Fruit fly (Drosophila melanogaster): ENCODE data around the gene CG45064.
A peak's percentile ranks its signal among the peaks of the same experiment; 100 is the strongest.

Gene CG45064

DNA sequence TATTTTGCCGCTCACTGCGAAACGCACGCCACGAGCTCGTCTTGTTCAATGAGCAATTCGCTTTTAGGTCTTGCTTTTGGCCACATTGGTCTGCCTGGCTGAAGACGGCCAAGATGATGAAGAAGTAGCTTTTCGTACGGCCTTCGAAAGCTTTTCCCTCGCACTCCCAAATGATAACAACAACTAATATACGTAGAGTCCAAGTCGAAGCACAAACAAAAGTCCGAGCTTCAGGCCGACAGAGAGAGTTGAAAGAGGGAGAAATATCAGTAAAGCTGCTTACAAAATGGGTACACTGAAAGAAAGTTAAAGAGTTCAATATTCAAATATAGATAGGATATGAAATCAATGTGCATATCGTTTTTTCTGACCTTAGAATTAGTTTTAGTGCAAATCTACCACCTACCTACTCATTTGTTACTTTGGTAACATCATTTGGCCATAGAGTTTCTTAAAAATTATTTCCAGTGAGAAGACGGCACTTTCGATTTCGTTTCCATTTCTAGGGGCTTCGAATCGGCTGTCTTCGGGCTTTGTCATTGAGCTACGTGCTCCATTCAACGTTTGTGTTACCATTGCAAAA lies at the start of gene CG45064, which contains the start of gene CG45065 (continued):
- no peak for TF ChIP-seq gfzf (GFP tag; optimal IDR thresholded peaks at IDR 0.05)
- peak; percentile 78 for TF ChIP-seq CG16863 (GFP tag; optimal IDR thresholded peaks at IDR 0.05)
- TF ChIP-seq CG7745 (tag; optimal IDR thresholded peaks at IDR 0.05): no peak
- no peak for TF ChIP-seq pfk (GFP tag; optimal IDR thresholded peaks at IDR 0.05)
- TF ChIP-seq D19B (GFP tag; optimal IDR thresholded peaks at IDR 0.05): peak; percentile 11
- peak; percentile 50 for TF ChIP-seq Vsx1 (GFP tag; optimal IDR thresholded peaks at IDR 0.05)
- no peak for TF ChIP-seq vnd (GFP tag; IDR thresholded peaks at IDR 0.05; ENCODE audit: partially characterized antibody)
- TF ChIP-seq CG2120 (GFP tag; optimal IDR thresholded peaks at IDR 0.05): peak; percentile 79
- peak; percentile 32 for TF ChIP-seq CG18011 (GFP tag; optimal IDR thresholded peaks at IDR 0.05)
- peak; percentile 56 for TF ChIP-seq CG32532 (GFP tag; IDR thresholded peaks at IDR 0.05)
- TF ChIP-seq org-1 (GFP tag; optimal IDR thresholded peaks at IDR 0.05): peak; percentile 82
- peak; percentile 81 for TF ChIP-seq CG5245 (GFP tag; optimal IDR thresholded peaks at IDR 0.05)
- TF ChIP-seq CG15514 (GFP tag; optimal IDR thresholded peaks at IDR 0.05): peak; percentile 35
- no peak for TF ChIP-seq zen2 (GFP tag; IDR thresholded peaks at IDR 0.05; ENCODE audit: partially characterized antibody)
- peak; percentile 85 for TF ChIP-seq lab (GFP tag; optimal IDR thresholded peaks at IDR 0.05)
- peak; percentile 76 for TF ChIP-seq zfh2 (GFP tag; optimal IDR thresholded peaks at IDR 0.05)
- TF ChIP-seq esg (GFP tag; conservative IDR thresholded peaks at IDR 0.05): peak; percentile 84
- no peak for TF ChIP-seq luna (GFP tag; optimal IDR thresholded peaks at IDR 0.05)
- TF ChIP-seq odd (GFP tag; optimal IDR thresholded peaks at IDR 0.05): peak; percentile 80
- peak; percentile 77 for TF ChIP-seq CG1792 (GFP tag; optimal IDR thresholded peaks at IDR 0.05)
- peak; percentile 57 for TF ChIP-seq Abd-B (GFP tag; optimal IDR thresholded peaks at IDR 0.05)
- peak; percentile 74; the same call in 1 of the 3 replicates for TF ChIP-seq sr (GFP tag; IDR thresholded peaks at IDR 0.05)
- TF ChIP-seq wdn (GFP tag; IDR thresholded peaks at IDR 0.05): peak; percentile 56
- peak; percentile 81 for TF ChIP-seq bab2 (GFP tag; optimal IDR thresholded peaks at IDR 0.05)
- peak; percentile 65 for TF ChIP-seq Bteb2 (GFP tag; optimal IDR thresholded peaks at IDR 0.05)
- TF ChIP-seq CG13894 (tag; optimal IDR thresholded peaks at IDR 0.05): no peak
- TF ChIP-seq Opbp (GFP tag; IDR thresholded peaks at IDR 0.05; ENCODE audit: partially characterized antibody): no peak
- peak; percentile 75 for TF ChIP-seq tin (GFP tag; optimal IDR thresholded peaks at IDR 0.05)
- peak; percentile 85 for TF ChIP-seq pnt (GFP tag; optimal IDR thresholded peaks at IDR 0.05)
- peak; percentile 67 for TF ChIP-seq ro (GFP tag; IDR thresholded peaks at IDR 0.05)
- TF ChIP-seq Scr (GFP tag; IDR thresholded peaks at IDR 0.05; ENCODE audit: partially characterized antibody): no peak
- peak; percentile 89 for TF ChIP-seq CG8388 (GFP tag; optimal IDR thresholded peaks at IDR 0.05)
- TF ChIP-seq inv (GFP tag; IDR thresholded peaks at IDR 0.05; ENCODE audit: partially characterized antibody): no peak
- TF ChIP-seq sqz (GFP tag; optimal IDR thresholded peaks at IDR 0.05): peak; percentile 71
- TF ChIP-seq Pdp1 (GFP tag; optimal IDR thresholded peaks at IDR 0.05): peak; percentile 72 to 73
- peak; percentile 62 for TF ChIP-seq vfl (GFP tag; optimal IDR thresholded peaks at IDR 0.05)
- TF ChIP-seq CG18262 (tag; optimal IDR thresholded peaks at IDR 0.05): peak; percentile 87
- no peak for TF ChIP-seq cad (GFP tag; optimal IDR thresholded peaks at IDR 0.05)
- peak; percentile 16 for TF ChIP-seq trh (GFP tag; optimal IDR thresholded peaks at IDR 0.05)
- peak; percentile 67 for TF ChIP-seq fu2 (GFP tag; optimal IDR thresholded peaks at IDR 0.05)
- TF ChIP-seq CG7372 (GFP tag; IDR thresholded peaks at IDR 0.05): peak; percentile 53; the same call in 1 of the 2 replicates
- TF ChIP-seq Ets97D (GFP tag; optimal IDR thresholded peaks at IDR 0.05): peak; percentile 51
- TF ChIP-seq CG9817 (tag; optimal IDR thresholded peaks at IDR 0.05): peak; percentile 67
- peak; percentile 81 for TF ChIP-seq gce (GFP tag; IDR thresholded peaks at IDR 0.05)
- peak; percentile 88 for TF ChIP-seq CG8924 (tag; optimal IDR thresholded peaks at IDR 0.05)
- peak; percentile 15 to 92 for TF ChIP-seq Hr51 (GFP tag; optimal IDR thresholded peaks at IDR 0.05)
- peak; percentile 51; the same call in 1 of the 2 replicates for TF ChIP-seq bowl (GFP tag; IDR thresholded peaks at IDR 0.05)
- no peak for TF ChIP-seq yki (optimal IDR thresholded peaks at IDR 0.05)
- TF ChIP-seq CG7271 (tag; optimal IDR thresholded peaks at IDR 0.05): no peak
- peak; percentile 59 for TF ChIP-seq p53 (GFP tag; optimal IDR thresholded peaks at IDR 0.05)
